Fruit fly (Drosophila melanogaster) whole organism, embryonic: ENCODE data around the gene ArfGAP3.
A peak's percentile ranks its signal among the peaks of the same experiment; 100 is the strongest.

Experiments
- B-H1 ChIP-seq: fragments of 200-800 bp; sonication (Bioruptor generic); IDR thresholded peaks from 3 replicates; pipeline ENCODE4 v1.3.6; 2022; ENCODE audit warnings: missing biosample characterization, missing genetic modification characterization
- CG11398 ChIP-seq: fragments of 200-800 bp; sonication (Bioruptor generic); optimal IDR thresholded peaks from 2 replicates; lab custom pipeline; 2016; ENCODE audit warnings: missing biosample characterization, missing genetic modification characterization
- CG13287 ChIP-seq: fragments of 200-800 bp; sonication (Bioruptor generic); IDR thresholded peaks from 2 replicates; pipeline ENCODE4 v1.3.6; 2022; ENCODE audit warnings: missing biosample characterization, missing genetic modification characterization; ENCODE audit not compliant: partially characterized antibody
- CG14441 ChIP-seq: fragments of 200-800 bp; sonication (Bioruptor generic); IDR thresholded peaks from 2 replicates; pipeline ENCODE4 v1.3.6; 2022; ENCODE audit warnings: missing biosample characterization, missing genetic modification characterization
- CG14667 ChIP-seq: fragments of 200-800 bp; sonication (Bioruptor generic); IDR thresholded peaks from 2 replicates; pipeline ENCODE4 v1.3.6; 2022; ENCODE audit warnings: missing biosample characterization, missing genetic modification characterization
- CG15011 ChIP-seq: fragments of 200-800 bp; sonication (Bioruptor generic); optimal IDR thresholded peaks from 3 replicates; lab custom pipeline; 2018; ENCODE audit warnings: missing biosample characterization, mild to moderate bottlenecking, missing genetic modification characterization
- CG18476 ChIP-seq: fragments of 200-800 bp; sonication (Bioruptor generic); optimal IDR thresholded peaks from 2 replicates; lab custom pipeline; 2016; ENCODE audit warnings: missing biosample characterization, mild to moderate bottlenecking, missing genetic modification characterization
- CG18599 ChIP-seq: fragments of 200-800 bp; sonication (Bioruptor generic); optimal IDR thresholded peaks from 3 replicates; lab custom pipeline; 2017; ENCODE audit warnings: missing biosample characterization, missing genetic modification characterization, mild to moderate bottlenecking, moderate library complexity, missing genetic modification reagents
- CG32532 ChIP-seq: fragments of 200-800 bp; sonication (Bioruptor generic); IDR thresholded peaks from 2 replicates; pipeline ENCODE4 v1.3.6; 2022; ENCODE audit warnings: missing biosample characterization, missing genetic modification characterization
- CG32772 ChIP-seq: fragments of 200-800 bp; sonication (Bioruptor generic); IDR thresholded peaks from 2 replicates; pipeline ENCODE4 v1.3.6; 2022; ENCODE audit warnings: missing biosample characterization, missing genetic modification characterization
- CG4730 ChIP-seq: fragments of 200-800 bp; sonication (Bioruptor generic); IDR thresholded peaks from 2 replicates; pipeline ENCODE4 v1.3.6; 2022; ENCODE audit warnings: missing biosample characterization, missing genetic modification characterization
- CG7786 ChIP-seq: fragments of 200-800 bp; sonication (Bioruptor generic); optimal IDR thresholded peaks from 2 replicates; lab custom pipeline; 2016; ENCODE audit warnings: missing biosample characterization, missing genetic modification characterization
- CG7839 ChIP-seq: fragments of 200-800 bp; sonication (Bioruptor generic); optimal IDR thresholded peaks from 3 replicates; lab custom pipeline; 2018; ENCODE audit warnings: missing biosample characterization, mild to moderate bottlenecking, missing genetic modification characterization, moderate library complexity
- CG8359 ChIP-seq: fragments of 200-800 bp; sonication (Bioruptor generic); optimal IDR thresholded peaks from 2 replicates; lab custom pipeline; 2017; ENCODE audit warnings: missing biosample characterization, mild to moderate bottlenecking, missing genetic modification characterization, borderline replicate concordance
- CG8924 ChIP-seq: fragments of 200-800 bp; optimal IDR thresholded peaks from 3 replicates; lab custom pipeline; 2019; ENCODE audit warnings: missing biosample characterization, mild to moderate bottlenecking, missing genetic modification characterization, moderate library complexity
- CrebB ChIP-seq: fragments of 200-800 bp; sonication (Bioruptor generic); optimal IDR thresholded peaks from 3 replicates; lab custom pipeline; 2018; ENCODE audit warnings: missing biosample characterization, mild to moderate bottlenecking, missing genetic modification characterization
- D ChIP-seq, 2 experiments: fragments of 200-800 bp in 1 of 2; fragments of >200 bp in 1 of 2; sonication (Bioruptor generic) in 1 of 2; optimal IDR thresholded peaks; 2 replicates in 1 of 2; 3 replicates in 1 of 2; lab custom pipeline; 2017; ENCODE audit warnings: mild to moderate bottlenecking in 1 of 2, missing biosample characterization in 1 of 2, missing genetic modification characterization in 1 of 2, missing genetic modification reagents in 1 of 2
- Deaf1 ChIP-seq: fragments of 200-800 bp; optimal IDR thresholded peaks from 3 replicates; lab custom pipeline; 2019; ENCODE audit warnings: missing biosample characterization, mild to moderate bottlenecking, missing genetic modification characterization, moderate library complexity
- HLH3B ChIP-seq: fragments of 200-800 bp; sonication (Bioruptor generic); IDR thresholded peaks from 2 replicates; pipeline ENCODE4 v1.3.6; 2022; ENCODE audit warnings: missing biosample characterization, missing genetic modification characterization
- HLH4C ChIP-seq: fragments of 200-800 bp; sonication (Bioruptor generic); IDR thresholded peaks from 3 replicates; pipeline ENCODE4 v1.3.6; 2022; ENCODE audit warnings: missing biosample characterization, missing genetic modification characterization; ENCODE audit not compliant: partially characterized antibody
- Kr ChIP-seq: fragments of 200-800 bp; sonication (Bioruptor generic); optimal IDR thresholded peaks from 2 replicates; lab custom pipeline; 2017; ENCODE audit warnings: missing biosample characterization, mild to moderate bottlenecking, missing genetic modification characterization
- Lim3 ChIP-seq: fragments of 200-800 bp; sonication (Bioruptor generic); IDR thresholded peaks from 2 replicates; pipeline ENCODE4 v1.3.6; 2022; ENCODE audit warnings: missing biosample characterization, missing genetic modification characterization
- Med ChIP-seq: fragments of 200-800 bp; sonication (Bioruptor generic); peaks from one replicate; lab custom pipeline; 2016; ENCODE audit warnings: missing biosample characterization, missing genetic modification characterization, mild to moderate bottlenecking, inconsistent platforms, moderate library complexity
- Mes4 ChIP-seq: fragments of 200-800 bp; sonication (Bioruptor generic); optimal IDR thresholded peaks from 2 replicates; lab custom pipeline; 2016; ENCODE audit warnings: missing biosample characterization, missing genetic modification characterization
- Optix ChIP-seq: fragments of 200-800 bp; sonication (Bioruptor generic); IDR thresholded peaks from 3 replicates; pipeline ENCODE4 v1.3.6; 2022; ENCODE audit warnings: missing biosample characterization, missing genetic modification characterization
- Sox100B ChIP-seq: fragments of 200-800 bp; sonication (Bioruptor generic); optimal IDR thresholded peaks from 3 replicates; lab custom pipeline; 2018; ENCODE audit warnings: missing biosample characterization, mild to moderate bottlenecking, missing genetic modification characterization
- Sox102F ChIP-seq: fragments of 200-800 bp; sonication (Bioruptor generic); optimal IDR thresholded peaks from 2 replicates; lab custom pipeline; 2018; ENCODE audit warnings: missing biosample characterization, mild to moderate bottlenecking, missing genetic modification characterization, moderate library complexity
- Usf ChIP-seq: fragments of 200-800 bp; sonication (Bioruptor generic); optimal IDR thresholded peaks from 2 replicates; lab custom pipeline; 2017; ENCODE audit warnings: missing genotype, missing biosample characterization, missing genetic modification characterization
- br ChIP-seq: fragments of >200 bp; optimal IDR thresholded peaks from 2 replicates; lab custom pipeline; 2017
- ftz-f1 ChIP-seq: fragments of 200-800 bp; sonication (Bioruptor generic); optimal IDR thresholded peaks from 2 replicates; lab custom pipeline; 2016; ENCODE audit warnings: missing biosample characterization, missing genetic modification characterization
- gcm ChIP-seq: fragments of 200-800 bp; sonication (Bioruptor generic); optimal IDR thresholded peaks from 2 replicates; lab custom pipeline; 2019; ENCODE audit warnings: missing biosample characterization, mild to moderate bottlenecking, missing genetic modification characterization, moderate library complexity
- grau ChIP-seq: fragments of 200-800 bp; optimal IDR thresholded peaks from 3 replicates; lab custom pipeline; 2019; ENCODE audit warnings: missing biosample characterization, mild to moderate bottlenecking, missing genetic modification characterization, moderate library complexity
- hbn ChIP-seq: fragments of 200-800 bp; sonication (Bioruptor generic); IDR thresholded peaks from 2 replicates; pipeline ENCODE4 v1.3.6; 2022; ENCODE audit warnings: missing biosample characterization, missing genetic modification characterization; ENCODE audit not compliant: partially characterized antibody
- lola ChIP-seq, 3 experiments: fragments of >200 bp in 2 of 3; fragments of 200-800 bp in 1 of 3; sonication (Bioruptor generic) in 1 of 3; optimal IDR thresholded peaks; 2 replicates each; lab custom pipeline; 2017 to 2019; ENCODE audit warnings: missing biosample characterization in 3 of 3, missing genetic modification characterization in 3 of 3, mild to moderate bottlenecking in 1 of 3, moderate library complexity in 1 of 3
- mam ChIP-seq: fragments of 200-800 bp; sonication (Bioruptor generic); optimal IDR thresholded peaks from 3 replicates; lab custom pipeline; 2016; ENCODE audit warnings: missing biosample characterization, missing genetic modification characterization
- nom ChIP-seq: fragments of 200-800 bp; sonication (Bioruptor generic); optimal IDR thresholded peaks from 2 replicates; lab custom pipeline; 2017; ENCODE audit warnings: missing biosample characterization, missing genetic modification characterization, mild to moderate bottlenecking, moderate library complexity, missing genetic modification reagents
- pan ChIP-seq, 4 experiments: fragments of >200 bp in 3 of 4; fragments of 200-800 bp in 1 of 4; sonication (Bioruptor generic) in 1 of 4; optimal IDR thresholded peaks in 3 of 4; IDR thresholded peaks in 1 of 4; 2 replicates each; pipeline versions ENCODE4 v1.3.6 to Lab custom; 2017 to 2022; ENCODE audit warnings: missing biosample characterization in 2 of 4, missing genetic modification characterization in 2 of 4, mixed read lengths in 1 of 4
- prd ChIP-seq, 3 experiments: fragments of >200 bp in 2 of 3; fragments of 200-800 bp in 1 of 3; sonication (Bioruptor generic) in 1 of 3; optimal IDR thresholded peaks in 2 of 3; IDR thresholded peaks in 1 of 3; 2 replicates in 2 of 3; 3 replicates in 1 of 3; pipeline versions ENCODE4 v1.3.6 to Lab custom; 2017 to 2022; ENCODE audit warnings: missing biosample characterization in 1 of 3, missing genetic modification characterization in 1 of 3
- rib ChIP-seq: fragments of 200-800 bp; sonication (Bioruptor generic); IDR thresholded peaks from 2 replicates; pipeline ENCODE4 v1.3.6; 2022; ENCODE audit warnings: missing biosample characterization, missing genetic modification characterization
- ro ChIP-seq: fragments of 200-800 bp; sonication (Bioruptor generic); IDR thresholded peaks from 2 replicates; pipeline ENCODE4 v1.3.6; 2022; ENCODE audit warnings: missing biosample characterization, missing genetic modification characterization
- row ChIP-seq: fragments of 200-800 bp; sonication (Bioruptor generic); IDR thresholded peaks from 3 replicates; pipeline ENCODE4 v1.3.6; 2022; ENCODE audit warnings: missing biosample characterization, missing genetic modification characterization
- slp2 ChIP-seq: fragments of 200-800 bp; sonication (Bioruptor generic); optimal IDR thresholded peaks from 2 replicates; lab custom pipeline; 2016; ENCODE audit warnings: missing biosample characterization, missing genetic modification characterization
- sna ChIP-seq: fragments of 200-800 bp; sonication (Bioruptor generic); IDR thresholded peaks from 2 replicates; pipeline ENCODE4 v1.3.6; 2022; ENCODE audit warnings: missing biosample characterization, missing genetic modification characterization; ENCODE audit not compliant: partially characterized antibody
- stc ChIP-seq: fragments of 200-800 bp; sonication (Bioruptor generic); IDR thresholded peaks from 2 replicates; pipeline ENCODE4 v1.3.6; 2022; ENCODE audit warnings: missing biosample characterization, missing genetic modification characterization
- tgo ChIP-seq: fragments of 200-800 bp; sonication (Bioruptor generic); IDR thresholded peaks from 3 replicates; pipeline ENCODE4 v1.3.6; 2022; ENCODE audit warnings: missing biosample characterization, missing genetic modification characterization
- ttk ChIP-seq: fragments of 200-800 bp; sonication (Bioruptor generic); IDR thresholded peaks from 2 replicates; pipeline ENCODE4 v2.1.2; 2022; ENCODE audit warnings: missing biosample characterization, missing genetic modification characterization
- usp ChIP-seq: fragments of >200 bp; optimal IDR thresholded peaks from 2 replicates; lab custom pipeline; 2017; ENCODE audit warnings: missing biosample characterization, missing genetic modification characterization

The ArfGAP3 gene

dm6 chr3L:22717137-22717767, at the start of gene ArfGAP3, which contains the start of gene CG32452 (continued):
- TF ChIP-seq grau (tag; lab: Kevin White, UChicago) (peak; percentile 74), gcm (peak; percentile 54), Kr (GFP tag; lab: Kevin White, UChicago) (no peak), ro (no peak), prd (optimal IDR thresholded peaks at IDR 0.05; lab: Kevin White, UChicago) (no peak), prd (GFP tag; IDR thresholded peaks at IDR 0.05; lab: Robert Waterston, UW) (peak; percentile 84), CG11398 (GFP tag; lab: Kevin White, UChicago) (peak; percentile 27), ttk (GFP tag; lab: Robert Waterston, UW) (peak; percentile 58), CG14441 (GFP tag; lab: Robert Waterston, UW) (peak; percentile 79), Optix (GFP tag; lab: Robert Waterston, UW) (peak; percentile 32; the same call in 1 of the 3 replicates), HLH4C (GFP tag; lab: Robert Waterston, UW) (peak; percentile 51), CG32532 (GFP tag; lab: Robert Waterston, UW) (peak; percentile 82), br (lab: Kevin White, UChicago) (no peak), CG14667 (GFP tag; lab: Robert Waterston, UW) (peak; percentile 58), CG32772 (GFP tag; lab: Robert Waterston, UW) (0 out of 2 replicates have a peak, but pooled peaks have one; percentile 41), Sox100B (GFP tag; lab: Kevin White, UChicago) (no peak), CG7839 (tag; lab: Kevin White, UChicago) (peak; percentile 72), tgo (GFP tag; lab: Robert Waterston, UW) (peak; percentile 61; the same call in 2 of the 3 replicates), stc (GFP tag; lab: Robert Waterston, UW) (peak; percentile 38; the same call in 1 of the 2 replicates), CG15011 (GFP tag; lab: Kevin White, UChicago) (peak; percentile 21), CG8359 (GFP tag; lab: Kevin White, UChicago) (no peak), rib (GFP tag; lab: Robert Waterston, UW) (peak; percentile 60; the same call in 1 of the 2 replicates), Med (GFP tag; lab: Kevin White, UChicago) (peak; percentile 92), CG18476 (GFP tag; lab: Kevin White, UChicago) (peak; percentile 69), CG4730 (GFP tag; lab: Robert Waterston, UW) (peak; percentile 41; the same call in 1 of the 2 replicates), Lim3 (no peak), mam (GFP tag; lab: Kevin White, UChicago) (peak; percentile 76), CG8924 (peak; percentile 82), lola (GFP tag; optimal IDR thresholded peaks at IDR 0.05; lab: Kevin White, UChicago) (peak in 1 of 3 experiments; percentile 75), Usf (GFP tag; lab: Kevin White, UChicago) (peak; percentile 41), slp2 (peak; percentile 42), CG7786 (peak; percentile 39), Sox102F (GFP tag; lab: Kevin White, UChicago) (peak; percentile 75), row (GFP tag; lab: Robert Waterston, UW) (peak; percentile 91), ftz-f1 (GFP tag; lab: Kevin White, UChicago) (peak; percentile 77), B-H1 (GFP tag; lab: Robert Waterston, UW) (0 out of 3 replicates have a peak, but pooled peaks have one; percentile 40), HLH3B (peak; percentile 76), Deaf1 (peak; percentile 76), CrebB (peak; percentile 50), nom (GFP tag; lab: Kevin White, UChicago) (no peak), sna (GFP tag; lab: Robert Waterston, UW) (0 out of 2 replicates have a peak, but pooled peaks have one; percentile 46), CG18599 (GFP tag; lab: Kevin White, UChicago) (peak; percentile 70), hbn (GFP tag; lab: Robert Waterston, UW) (peak; percentile 67), pan (optimal IDR thresholded peaks at IDR 0.05; lab: Kevin White, UChicago) (no peak), pan (GFP tag; optimal IDR thresholded peaks at IDR 0.05 in 1 of 2, IDR thresholded peaks at IDR 0.05 in 1 of 2) (peak in 1 of 2 experiments; percentile 79), D (optimal IDR thresholded peaks at IDR 0.05; lab: Kevin White, UChicago) (no peak), D (GFP tag; optimal IDR thresholded peaks at IDR 0.05; lab: Kevin White, UChicago) (peak; percentile 40), usp (GFP tag; lab: Kevin White, UChicago) (no peak), CG13287 (peak; percentile 68), Mes4 (GFP tag; lab: Kevin White, UChicago) (no peak)
